Worm (Caenorhabditis elegans) whole organism, late embryonic: ENCODE data around the gene srg-23.

ENCODE experiments used
- C08G9.2 ChIP-seq: sonication (generic microtip); optimal IDR thresholded peaks from 2 replicates; lab custom pipeline; 2016; ENCODE audit warnings: mild to moderate bottlenecking, missing genetic modification characterization, moderate library complexity, missing compliant biosample characterization
- C38D4.7 ChIP-seq: fragments of 200-800 bp; sonication (Bioruptor generic); optimal IDR thresholded peaks from 2 replicates; lab custom pipeline; 2018; ENCODE audit warnings: mild to moderate bottlenecking, missing genetic modification characterization, moderate library complexity, missing compliant biosample characterization
- K02D7.2 ChIP-seq: sonication (generic microtip); optimal IDR thresholded peaks from 2 replicates; lab custom pipeline; 2017; ENCODE audit warnings: mild to moderate bottlenecking, missing genetic modification characterization, missing compliant biosample characterization
- T23F11.4 ChIP-seq: fragments of 200-800 bp; sonication (Bioruptor generic); optimal IDR thresholded peaks from 2 replicates; lab custom pipeline; 2018; ENCODE audit warnings: mild to moderate bottlenecking, missing genetic modification characterization, missing compliant biosample characterization
- Y22D7AL.16 ChIP-seq: sonication (generic microtip); optimal IDR thresholded peaks from 2 replicates; lab custom pipeline; 2016; ENCODE audit warnings: missing genetic modification characterization, missing compliant biosample characterization
- ama-1 ChIP-seq: fragments of 150-350 bp; optimal IDR thresholded peaks from 2 replicates; lab custom pipeline; 2014
- ceh-14 ChIP-seq: sonication (generic microtip); optimal IDR thresholded peaks from 2 replicates; lab custom pipeline; 2016; ENCODE audit warnings: missing genotype, missing genetic modification characterization, missing compliant biosample characterization
- ceh-18 ChIP-seq: sonication (generic microtip); optimal IDR thresholded peaks from 2 replicates; lab custom pipeline; 2016; ENCODE audit warnings: missing genetic modification characterization, missing compliant biosample characterization
- ceh-19 ChIP-seq: fragments of 200-800 bp; sonication (Bioruptor generic); optimal IDR thresholded peaks from 2 replicates; lab custom pipeline; 2018; ENCODE audit warnings: mild to moderate bottlenecking, missing genetic modification characterization, missing compliant biosample characterization
- ceh-2 ChIP-seq: sonication (generic microtip); optimal IDR thresholded peaks from 2 replicates; lab custom pipeline; 2016; ENCODE audit warnings: missing genotype, missing genetic modification characterization, missing compliant biosample characterization
- ceh-31 ChIP-seq: sonication (generic microtip); optimal IDR thresholded peaks from 2 replicates; lab custom pipeline; 2016; ENCODE audit warnings: missing genetic modification characterization, missing compliant biosample characterization
- ceh-34 ChIP-seq: sonication (generic microtip); optimal IDR thresholded peaks from 2 replicates; lab custom pipeline; 2016; ENCODE audit warnings: mild to moderate bottlenecking, missing genetic modification characterization, missing compliant biosample characterization
- ceh-6 ChIP-seq: fragments of 200-800 bp; sonication (Bioruptor generic); optimal IDR thresholded peaks from 2 replicates; lab custom pipeline; 2018; ENCODE audit warnings: mild to moderate bottlenecking, missing genetic modification characterization, missing compliant biosample characterization
- ceh-9 ChIP-seq: sonication (generic microtip); optimal IDR thresholded peaks from 2 replicates; lab custom pipeline; 2016; ENCODE audit warnings: mild to moderate bottlenecking, missing genetic modification characterization, inconsistent platforms, missing compliant biosample characterization
- che-1 ChIP-seq: sonication (generic microtip); optimal IDR thresholded peaks from 2 replicates; lab custom pipeline; 2016; ENCODE audit warnings: mild to moderate bottlenecking, missing genetic modification characterization, missing compliant biosample characterization
- dmd-4 ChIP-seq: sonication (generic microtip); optimal IDR thresholded peaks from 2 replicates; lab custom pipeline; 2016; ENCODE audit warnings: borderline replicate concordance, missing genetic modification characterization, missing compliant biosample characterization
- ets-4 ChIP-seq: sonication (generic microtip); optimal IDR thresholded peaks from 2 replicates; lab custom pipeline; 2016; ENCODE audit warnings: missing genetic modification characterization, missing compliant biosample characterization
- fkh-6 ChIP-seq: sonication (generic microtip); optimal IDR thresholded peaks from 2 replicates; lab custom pipeline; 2016; ENCODE audit warnings: missing genetic modification characterization, missing compliant biosample characterization
- gmeb-2 ChIP-seq: sonication (generic microtip); optimal IDR thresholded peaks from 2 replicates; lab custom pipeline; 2016; ENCODE audit warnings: missing genetic modification characterization, inconsistent platforms, missing compliant biosample characterization
- hlh-15 ChIP-seq: sonication (generic microtip); optimal IDR thresholded peaks from 2 replicates; lab custom pipeline; 2016; ENCODE audit warnings: missing genetic modification characterization, missing compliant biosample characterization
- hlh-30 ChIP-seq: sonication (generic microtip); optimal IDR thresholded peaks from 2 replicates; lab custom pipeline; 2017; ENCODE audit warnings: antibody characterized with exemption, missing genetic modification characterization, missing compliant biosample characterization; ENCODE audit not compliant: insufficient read depth
- hlh-6 ChIP-seq: sonication (generic microtip); optimal IDR thresholded peaks from 2 replicates; lab custom pipeline; 2016; ENCODE audit warnings: missing genotype, missing genetic modification characterization, missing compliant biosample characterization
- hlh-8 ChIP-seq: sonication (generic microtip); optimal IDR thresholded peaks from 2 replicates; lab custom pipeline; 2016; ENCODE audit warnings: missing genotype, missing genetic modification characterization, missing compliant biosample characterization
- lin-11 ChIP-seq: fragments of 200-800 bp; sonication (Bioruptor generic); optimal IDR thresholded peaks from 2 replicates; lab custom pipeline; 2018; ENCODE audit warnings: mild to moderate bottlenecking, missing genetic modification characterization, missing compliant biosample characterization
- madf-2 ChIP-seq: sonication (generic microtip); optimal IDR thresholded peaks from 2 replicates; lab custom pipeline; 2017; ENCODE audit warnings: missing genetic modification characterization, missing compliant biosample characterization
- mec-3 ChIP-seq: sonication (generic microtip); optimal IDR thresholded peaks from 2 replicates; lab custom pipeline; 2016; ENCODE audit warnings: borderline replicate concordance, missing genetic modification characterization, missing compliant biosample characterization
- nfya-1 ChIP-seq: sonication (generic microtip); optimal IDR thresholded peaks from 2 replicates; lab custom pipeline; 2017; ENCODE audit warnings: missing genetic modification characterization, mild to moderate bottlenecking, missing compliant biosample characterization, antibody characterized with exemption, moderate library complexity
- nhr-11 ChIP-seq: fragments of 150-350 bp; optimal IDR thresholded peaks from 2 replicates; lab custom pipeline; 2014; ENCODE audit warnings: missing biosample characterization, missing genetic modification characterization
- nhr-232 ChIP-seq: sonication (generic microtip); optimal IDR thresholded peaks from 2 replicates; lab custom pipeline; 2016; ENCODE audit warnings: missing genetic modification characterization, missing compliant biosample characterization
- npax-4 ChIP-seq: sonication (generic microtip); optimal IDR thresholded peaks from 2 replicates; lab custom pipeline; 2016; ENCODE audit warnings: missing genetic modification characterization, missing compliant biosample characterization
- odd-2 ChIP-seq: sonication (generic microtip); optimal IDR thresholded peaks from 2 replicates; lab custom pipeline; 2017; ENCODE audit warnings: antibody characterized with exemption, mild to moderate bottlenecking, missing genetic modification characterization, missing compliant biosample characterization
- pag-3 ChIP-seq: sonication (generic microtip); optimal IDR thresholded peaks from 2 replicates; lab custom pipeline; 2016; ENCODE audit warnings: missing compliant biosample characterization, missing genetic modification characterization, borderline replicate concordance
- pax-1 ChIP-seq: fragments of 150-350 bp; optimal IDR thresholded peaks from 2 replicates; lab custom pipeline; 2014; ENCODE audit warnings: missing biosample characterization, missing genetic modification characterization
- pqm-1 ChIP-seq: sonication (generic microtip); optimal IDR thresholded peaks from 2 replicates; lab custom pipeline; 2016; ENCODE audit warnings: missing genetic modification characterization, missing compliant biosample characterization
- pros-1 ChIP-seq: fragments of 150-350 bp; optimal IDR thresholded peaks from 2 replicates; lab custom pipeline; 2014; ENCODE audit warnings: missing biosample characterization, missing genetic modification reagents, missing genetic modification characterization
- ref-2 ChIP-seq: sonication (generic microtip); optimal IDR thresholded peaks from 2 replicates; lab custom pipeline; 2016; ENCODE audit warnings: missing genetic modification characterization, missing compliant biosample characterization
- rnt-1 ChIP-seq: sonication (generic microtip); optimal IDR thresholded peaks from 2 replicates; lab custom pipeline; 2016; ENCODE audit warnings: missing genetic modification characterization, missing compliant biosample characterization
- sdc-2 ChIP-seq: sonication (generic microtip); optimal IDR thresholded peaks from 2 replicates; lab custom pipeline; 2016; ENCODE audit warnings: missing genotype, missing genetic modification characterization, missing compliant biosample characterization
- sox-2 ChIP-seq: fragments of 200-800 bp; sonication (Bioruptor generic); IDR thresholded peaks from 2 replicates; pipeline ENCODE4 v1.3.6; 2022; ENCODE audit warnings: missing genetic modification reagents, missing genetic modification characterization, missing compliant biosample characterization
- sox-4 ChIP-seq: sonication (generic microtip); optimal IDR thresholded peaks from 2 replicates; lab custom pipeline; 2017; ENCODE audit warnings: mild to moderate bottlenecking, missing genetic modification characterization, inconsistent platforms, missing compliant biosample characterization
- tbx-2 ChIP-seq: sonication (generic microtip); optimal IDR thresholded peaks from 2 replicates; lab custom pipeline; 2016; ENCODE audit warnings: missing genetic modification characterization, missing compliant biosample characterization
- ttx-3 ChIP-seq: sonication (generic microtip); optimal IDR thresholded peaks from 2 replicates; lab custom pipeline; 2016; ENCODE audit warnings: missing genetic modification reagents, missing genetic modification characterization, missing compliant biosample characterization
- unc-42 ChIP-seq: sonication (generic microtip); optimal IDR thresholded peaks from 2 replicates; lab custom pipeline; 2016; ENCODE audit warnings: missing genotype, missing genetic modification characterization, missing compliant biosample characterization
- unc-55 ChIP-seq: sonication (generic microtip); optimal IDR thresholded peaks from 2 replicates; lab custom pipeline; 2017; ENCODE audit warnings: missing biosample characterization, missing genetic modification reagents, missing genetic modification characterization

Gene srg-23

ce11 chrII:3061605-3062004 lies 34.4 kb downstream of the srg-23 start:
- TF ChIP-seq unc-55 (GFP tag; lab: Kevin White, UChicago) (no peak), hlh-30 (no peak), che-1 (tag; lab: Kevin White, UChicago) (no peak), hlh-6 (no peak), ceh-2 (tag; lab: Kevin White, UChicago) (no peak), ceh-9 (tag; lab: Kevin White, UChicago) (no peak), hlh-8 (tag; lab: Kevin White, UChicago) (no peak), tbx-2 (tag; lab: Kevin White, UChicago) (no peak), ama-1 (no peak), sox-2 (GFP tag; lab: Robert Waterston, UW) (no peak), sdc-2 (tag; lab: Kevin White, UChicago) (no peak), dmd-4 (tag; lab: Kevin White, UChicago) (no peak), ceh-14 (tag; lab: Kevin White, UChicago) (no peak), pag-3 (tag; lab: Kevin White, UChicago) (no peak), ceh-31 (tag; lab: Kevin White, UChicago) (no peak), npax-4 (tag; lab: Kevin White, UChicago) (no peak)

ce11 chrII:3060782-3061181 lies 35.2 kb downstream of the srg-23 start, which contains the start of gene Y25C1A.6:
Y25C1A.6 (plus strand) TSS chrII:3061082.
- TF ChIP-seq ceh-18 (tag; lab: Kevin White, UChicago) = no peak
- TF ChIP-seq hlh-8 (tag; lab: Kevin White, UChicago) = no peak
- TF ChIP-seq sdc-2 (tag; lab: Kevin White, UChicago) = no peak
- TF ChIP-seq, all 69 proteins: peak for 0

DNA sequence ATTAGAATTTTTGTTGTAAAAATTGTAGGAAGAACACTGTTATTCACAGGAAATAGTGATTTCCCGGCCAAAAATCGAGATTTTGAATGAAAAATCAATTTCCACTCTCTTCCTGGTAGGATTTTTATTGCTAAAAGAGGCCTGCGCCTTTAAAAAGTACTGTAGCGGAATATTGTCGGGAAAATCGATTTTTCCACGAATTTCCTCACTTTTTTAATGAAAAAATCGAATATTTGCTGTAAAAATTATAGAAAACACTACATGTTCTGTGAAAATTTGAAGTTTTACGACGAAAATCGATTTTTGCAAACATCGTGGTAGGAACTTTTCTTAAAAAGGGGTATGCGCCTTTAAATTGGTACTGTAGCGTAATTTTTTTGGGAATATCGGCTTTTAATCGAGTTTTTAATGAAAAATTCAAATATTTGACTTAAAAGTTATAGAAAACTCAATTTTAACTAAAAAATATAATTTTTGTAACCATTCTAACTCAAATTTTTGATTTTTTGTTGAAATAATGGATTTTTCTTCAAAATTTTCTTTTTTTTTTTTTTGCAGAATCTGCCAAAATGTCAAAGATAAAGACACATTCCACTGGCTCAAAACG lies 39.6 kb downstream of the srg-23 start, which contains the start of gene lin-8:
Gene lin-8 (plus strand): TSS at position 557 of the 607 bp plus-strand sequence.
- no peak for TF ChIP-seq ets-4 (tag; lab: Kevin White, UChicago)
- TF ChIP-seq C38D4.7 (GFP tag; lab: Kevin White, UChicago) = no peak
- no peak for TF ChIP-seq pax-1 (tag; lab: Kevin White, UChicago)
- TF ChIP-seq nhr-11 (tag; lab: Kevin White, UChicago) = no peak
- TF ChIP-seq pqm-1 (tag; lab: Kevin White, UChicago) = no peak
- TF ChIP-seq nfya-1 (tag; lab: Kevin White, UChicago) = no peak
- TF ChIP-seq ref-2 = no peak
- no peak for TF ChIP-seq sox-4 (tag; lab: Kevin White, UChicago)
- no peak for TF ChIP-seq lin-11 (tag; lab: Kevin White, UChicago)
- TF ChIP-seq T23F11.4 (GFP tag; lab: Kevin White, UChicago) = no peak
- TF ChIP-seq, all 69 proteins: peak for 0

ce11 chrII:3055531-3055930 lies 40.4 kb downstream of the srg-23 start:
- peak; percentile 67 for TF ChIP-seq hlh-30
- TF ChIP-seq rnt-1 (tag; lab: Kevin White, UChicago) = no peak
- TF ChIP-seq ceh-18 (tag; lab: Kevin White, UChicago) = peak; percentile 16
- TF ChIP-seq hlh-15 (tag; lab: Kevin White, UChicago) = no peak
- no peak for TF ChIP-seq ceh-6 (GFP tag; lab: Kevin White, UChicago)
- TF ChIP-seq npax-4 (tag; lab: Kevin White, UChicago) = no peak
- TF ChIP-seq ceh-31 (tag; lab: Kevin White, UChicago) = peak; percentile 53
- peak; percentile 24 for TF ChIP-seq nhr-232 (tag; lab: Kevin White, UChicago)
- TF ChIP-seq ceh-19 = peak; percentile 0
- peak; percentile 48 for TF ChIP-seq fkh-6
- TF ChIP-seq C08G9.2 (tag; lab: Kevin White, UChicago) = peak; percentile 46
- no peak for TF ChIP-seq nhr-11 (tag; lab: Kevin White, UChicago)
- peak; percentile 58 for TF ChIP-seq unc-42 (tag; lab: Kevin White, UChicago)
- TF ChIP-seq pag-3 (tag; lab: Kevin White, UChicago) = no peak
- peak; percentile 45 for TF ChIP-seq ceh-34
- peak; percentile 67 for TF ChIP-seq nfya-1 (tag; lab: Kevin White, UChicago)
- peak; percentile 66 for TF ChIP-seq ceh-14 (tag; lab: Kevin White, UChicago)
- TF ChIP-seq ttx-3 (tag; lab: Kevin White, UChicago) = no peak
- TF ChIP-seq tbx-2 (tag; lab: Kevin White, UChicago) = peak; percentile 60
- TF ChIP-seq K02D7.2 (tag; lab: Kevin White, UChicago) = no peak
- TF ChIP-seq madf-2 (tag; lab: Kevin White, UChicago) = no peak
- TF ChIP-seq sox-4 (tag; lab: Kevin White, UChicago) = peak; percentile 25
- peak; percentile 53 for TF ChIP-seq ref-2
- TF ChIP-seq pqm-1 (tag; lab: Kevin White, UChicago) = no peak
- no peak for TF ChIP-seq gmeb-2 (tag; lab: Kevin White, UChicago)
- no peak for TF ChIP-seq sox-2 (GFP tag; lab: Robert Waterston, UW)
- TF ChIP-seq mec-3 = no peak
- no peak for TF ChIP-seq odd-2 (tag; lab: Kevin White, UChicago)
- no peak for TF ChIP-seq Y22D7AL.16
- TF ChIP-seq pros-1 (tag; lab: Kevin White, UChicago) = peak; percentile 60
